Worm (Caenorhabditis elegans): Measurements from ENCODE around the gene Y22D7AL.3.

Y22D7AL.3 gene

DNA sequence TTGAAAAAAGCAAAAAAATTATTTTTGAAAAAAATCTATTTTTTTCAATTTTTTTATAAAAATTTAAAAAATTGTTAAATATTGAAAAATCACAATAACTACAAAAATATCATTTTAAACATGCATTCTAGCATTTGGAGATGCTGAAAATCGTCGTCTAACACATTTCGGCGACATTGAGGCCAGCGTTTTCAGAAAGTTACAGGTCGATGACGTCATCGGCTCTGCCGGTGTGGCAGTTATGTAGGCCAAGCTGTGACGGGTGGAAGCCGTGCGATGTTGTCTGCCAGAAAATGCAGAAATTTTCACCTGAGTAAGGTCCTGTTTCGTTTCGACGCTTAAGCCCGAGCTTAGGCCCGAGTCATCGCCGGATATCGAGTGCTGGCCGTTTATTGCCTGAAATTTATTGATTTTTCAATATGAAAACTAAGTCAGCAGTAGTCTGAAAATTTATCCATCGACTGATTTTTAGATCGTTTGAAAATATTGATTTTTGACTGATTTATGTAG lies 24.6 kb downstream of the Y22D7AL.3 start, which contains the start of gene Y22D7AR.3:
Y22D7AR.3 (minus strand) TSS at position 51 of the 510 bp plus-strand sequence.
- TF ChIP-seq nhr-21 (tag; optimal IDR thresholded peaks at IDR 0.05): no peak
- TF ChIP-seq nhr-6 (tag; optimal IDR thresholded peaks at IDR 0.05): no peak
- TF ChIP-seq mdl-1 (tag; optimal IDR thresholded peaks at IDR 0.05): no peak
- no peak for TF ChIP-seq lsy-2 (tag; optimal IDR thresholded peaks at IDR 0.05)
- TF ChIP-seq skn-1 (tag; optimal IDR thresholded peaks at IDR 0.05): no peak
- TF ChIP-seq Y55F3AM.14 (GFP tag; optimal IDR thresholded peaks at IDR 0.05): no peak
- no peak for TF ChIP-seq unc-62 (GFP tag; optimal IDR thresholded peaks at IDR 0.05)

- TF ChIP-seq blmp-1 (tag; optimal IDR thresholded peaks at IDR 0.05; ENCODE audit: insufficient read depth): no peak
Observed at ce11 chrIII:1666893-1667292, 25.6 kb downstream of the Y22D7AL.3 start.

DNA sequence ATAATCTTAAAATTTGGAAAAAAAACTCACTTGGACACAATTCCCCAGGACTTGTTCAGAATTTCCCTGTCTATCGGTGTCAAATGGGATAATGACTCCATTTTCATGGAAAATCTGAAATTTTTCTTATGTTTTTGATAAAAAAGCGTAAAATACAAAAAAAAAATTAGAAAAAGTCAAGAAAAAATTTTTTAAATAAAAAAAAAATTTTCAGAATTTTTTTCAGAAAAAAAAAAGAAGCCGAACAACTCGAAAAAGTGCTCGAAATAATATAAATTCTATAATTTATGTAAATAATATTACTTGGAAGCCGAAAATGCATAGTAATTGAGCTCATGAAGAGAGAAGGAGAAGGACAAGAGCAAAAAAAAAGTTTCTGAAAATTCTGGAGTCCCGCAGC lies 27.3 kb downstream of the Y22D7AL.3 start, which contains the start of gene glb-30:
glb-30 (minus strand) TSS at position 101 of the 400 bp plus-strand sequence.
- TF ChIP-seq unc-62 (GFP tag; optimal IDR thresholded peaks at IDR 0.05) (no peak), sma-9 (GFP tag; optimal IDR thresholded peaks at IDR 0.05) (no peak), sma-9 (tag; optimal IDR thresholded peaks at IDR 0.05) (no peak), mbf-1 (tag; optimal IDR thresholded peaks at IDR 0.05) (no peak), unc-55 (GFP tag; optimal IDR thresholded peaks at IDR 0.05) (no peak), lsy-2 (tag; optimal IDR thresholded peaks at IDR 0.05) (no peak), blmp-1 (tag; optimal IDR thresholded peaks at IDR 0.05; ENCODE audit: insufficient read depth) (no peak), elt-1 (tag; optimal IDR thresholded peaks at IDR 0.05) (no peak), nhr-6 (tag; optimal IDR thresholded peaks at IDR 0.05) (no peak), aly-2 (tag; optimal IDR thresholded peaks at IDR 0.05) (no peak), ztf-1 (GFP tag; conservative IDR thresholded peaks at IDR 0.05) (no peak), lin-11 (tag; optimal IDR thresholded peaks at IDR 0.05) (no peak), snpc-4 (tag; optimal IDR thresholded peaks at IDR 0.05) (no peak), nhr-237 (tag; optimal IDR thresholded peaks at IDR 0.05) (no peak), skn-1 (tag; optimal IDR thresholded peaks at IDR 0.05) (no peak), nhr-11 (tag; optimal IDR thresholded peaks at IDR 0.05) (no peak), nhr-129 (tag; optimal IDR thresholded peaks at IDR 0.05) (no peak), egl-27 (tag; optimal IDR thresholded peaks at IDR 0.05) (no peak), nhr-12 (tag; optimal IDR thresholded peaks at IDR 0.05) (no peak)

ce11 chrIII:1673320-1673719 lies 32.1 kb downstream of the Y22D7AL.3 start:
- TF ChIP-seq mbf-1 (tag; optimal IDR thresholded peaks at IDR 0.05) (no peak), aly-2 (tag; optimal IDR thresholded peaks at IDR 0.05) (no peak), sma-3 (GFP tag; optimal IDR thresholded peaks at IDR 0.05) (no peak), mdl-1 (tag; optimal IDR thresholded peaks at IDR 0.05) (no peak), skn-1 (tag; optimal IDR thresholded peaks at IDR 0.05) (no peak), nhr-77 (tag; optimal IDR thresholded peaks at IDR 0.05) (no peak), lin-39 (tag; optimal IDR thresholded peaks at IDR 0.05) (no peak), nhr-11 (tag; optimal IDR thresholded peaks at IDR 0.05) (no peak), nhr-12 (tag; optimal IDR thresholded peaks at IDR 0.05) (no peak), nhr-23 (tag; optimal IDR thresholded peaks at IDR 0.05) (no peak), ceh-16 (tag; optimal IDR thresholded peaks at IDR 0.05) (no peak), ztf-11 (tag; optimal IDR thresholded peaks at IDR 0.05) (no peak), ZK546.5 (tag; optimal IDR thresholded peaks at IDR 0.05) (no peak), sma-9 (GFP tag; optimal IDR thresholded peaks at IDR 0.05) (no peak), sma-9 (tag; optimal IDR thresholded peaks at IDR 0.05) (no peak), lin-11 (tag; optimal IDR thresholded peaks at IDR 0.05) (no peak), unc-62 (GFP tag; optimal IDR thresholded peaks at IDR 0.05) (no peak), R02D3.7 (tag; optimal IDR thresholded peaks at IDR 0.05) (no peak), egl-27 (tag; optimal IDR thresholded peaks at IDR 0.05) (no peak), zag-1 (tag; optimal IDR thresholded peaks at IDR 0.05) (no peak), nhr-21 (tag; optimal IDR thresholded peaks at IDR 0.05) (no peak)

DNA sequence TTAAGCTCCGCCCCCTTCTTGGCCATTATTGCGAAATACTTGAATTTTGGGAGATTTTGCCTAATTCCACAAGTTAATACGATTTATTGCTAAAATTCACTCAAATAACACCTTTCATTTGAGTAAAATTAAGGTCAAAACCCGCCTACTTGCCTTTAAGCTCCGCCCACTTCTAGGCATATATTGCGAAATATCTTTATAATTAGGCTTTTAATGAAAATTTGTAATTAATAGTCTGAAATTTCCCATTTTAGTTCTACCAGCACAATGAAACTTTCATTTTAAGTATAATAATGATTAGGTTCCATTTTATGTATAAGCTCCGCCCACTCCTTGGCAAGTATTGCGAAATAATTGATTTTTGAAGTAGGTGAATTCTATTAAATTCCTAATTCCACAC lies 33.5 kb downstream of the Y22D7AL.3 start:
- TF ChIP-seq sma-3 (GFP tag; optimal IDR thresholded peaks at IDR 0.05) (no peak), unc-62 (GFP tag; optimal IDR thresholded peaks at IDR 0.05) (no peak), ztf-4 (tag; optimal IDR thresholded peaks at IDR 0.05) (no peak), sma-9 (GFP tag; optimal IDR thresholded peaks at IDR 0.05) (no peak), sma-9 (tag; optimal IDR thresholded peaks at IDR 0.05) (no peak)
